Worm (Caenorhabditis elegans): Measurements from ENCODE around the gene F58H1.3.

DNA sequence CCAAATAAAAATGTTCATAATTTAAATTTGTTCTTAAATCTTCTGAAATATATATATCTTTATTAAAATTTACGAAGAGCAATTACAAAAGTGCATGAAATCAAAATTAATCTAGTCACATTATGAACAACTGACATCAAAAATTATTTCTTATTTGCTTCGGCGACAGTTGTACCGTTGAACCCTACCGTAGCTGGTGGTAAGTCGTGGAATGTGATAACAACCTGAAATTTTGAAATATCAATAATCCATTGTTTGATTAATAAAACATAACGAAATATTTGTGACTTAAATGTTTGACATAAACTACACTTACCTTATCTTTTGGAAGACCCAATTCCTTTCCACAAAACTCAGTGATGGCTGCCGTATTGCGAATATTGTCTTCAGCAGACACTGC, 43.0 kb downstream of the F58H1.3 start:
- no peak for TF ChIP-seq lin-35 (GFP tag; optimal IDR thresholded peaks at IDR 0.05)
- TF ChIP-seq ztf-3 (GFP tag; optimal IDR thresholded peaks at IDR 0.05): no peak
- no peak for TF ChIP-seq him-1 (tag; optimal IDR thresholded peaks at IDR 0.05)
- TF ChIP-seq F10E7.11 (tag; optimal IDR thresholded peaks at IDR 0.05): no peak
- TF ChIP-seq pha-4 (tag; optimal IDR thresholded peaks at IDR 0.05): no peak
- TF ChIP-seq tbx-9 (tag; optimal IDR thresholded peaks at IDR 0.05; ENCODE audit: borderline replicate concordance): no peak
- TF ChIP-seq nfya-1 (tag; optimal IDR thresholded peaks at IDR 0.05; ENCODE audit: borderline replicate concordance, insufficient read depth): no peak
- TF ChIP-seq F23B12.7 (tag; optimal IDR thresholded peaks at IDR 0.05; ENCODE audit: insufficient read depth): no peak
